Worm (Caenorhabditis elegans): Measurements from ENCODE around the gene C45G7.4.

DNA sequence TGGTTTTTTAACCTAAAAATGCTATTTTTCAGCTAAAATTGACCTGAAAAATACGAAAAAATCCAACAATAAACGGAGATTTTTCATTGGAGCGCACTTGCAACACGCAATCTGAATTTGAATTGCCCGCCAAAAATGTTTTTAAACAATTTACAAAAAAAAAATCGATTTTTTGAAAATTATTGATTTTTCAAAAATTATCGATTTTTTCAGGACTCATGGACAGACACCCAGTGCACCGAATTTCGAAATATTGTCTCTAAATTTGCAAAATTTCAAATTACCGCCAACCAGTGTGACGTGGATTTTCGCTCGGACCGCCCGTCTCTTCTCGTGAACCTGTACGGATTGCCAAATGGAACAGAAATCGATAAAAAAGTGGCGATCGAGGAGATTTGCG, 41.0 kb upstream of the C45G7.4 start:
- TF ChIP-seq nhr-11 (tag; optimal IDR thresholded peaks at IDR 0.05), result no peak
- no peak for TF ChIP-seq lin-13 (GFP tag; optimal IDR thresholded peaks at IDR 0.05)
- TF ChIP-seq ama-1 (optimal IDR thresholded peaks at IDR 0.05), result no peak
- TF ChIP-seq zag-1 (tag; optimal IDR thresholded peaks at IDR 0.05), result no peak
- no peak for TF ChIP-seq sem-4 (tag; optimal IDR thresholded peaks at IDR 0.05)

Measured in whole organism, L2 larva.